Fruit fly (Drosophila melanogaster) whole organism, embryonic: ENCODE data around the gene Pcif1.

Experiments used
- Adf1 ChIP-seq: fragments of 200-800 bp; sonication (Bioruptor generic); IDR thresholded peaks from 2 replicates; pipeline ENCODE4 v1.3.6; 2022; ENCODE audit warnings: missing biosample characterization, missing genetic modification characterization
- Blimp-1 ChIP-seq: fragments of 200-800 bp; sonication (Bioruptor generic); optimal IDR thresholded peaks from 3 replicates; lab custom pipeline; 2018; ENCODE audit warnings: missing biosample characterization, missing genetic modification characterization, mild to moderate bottlenecking, moderate library complexity, missing genetic modification reagents
- BtbVII ChIP-seq: fragments of 200-800 bp; sonication (Bioruptor generic); optimal IDR thresholded peaks from 3 replicates; lab custom pipeline; 2017; ENCODE audit warnings: missing biosample characterization, mild to moderate bottlenecking, missing genetic modification characterization
- CG10321 ChIP-seq: fragments of 200-800 bp; sonication (Bioruptor generic); IDR thresholded peaks from 2 replicates; pipeline ENCODE4 v1.3.6; 2022; ENCODE audit warnings: missing biosample characterization, missing genetic modification characterization
- CG11093 ChIP-seq: fragments of 200-800 bp; sonication (Bioruptor generic); IDR thresholded peaks from 3 replicates; pipeline ENCODE4 v1.3.6; 2022; ENCODE audit warnings: missing biosample characterization, missing genetic modification characterization
- CG11247 ChIP-seq: fragments of 200-800 bp; sonication (Bioruptor generic); IDR thresholded peaks from 2 replicates; pipeline ENCODE4 v1.3.6; 2022; ENCODE audit warnings: missing biosample characterization, missing genetic modification characterization
- CG14441 ChIP-seq: fragments of 200-800 bp; sonication (Bioruptor generic); IDR thresholded peaks from 2 replicates; pipeline ENCODE4 v1.3.6; 2022; ENCODE audit warnings: missing biosample characterization, missing genetic modification characterization
- CG16863 ChIP-seq: fragments of 200-800 bp; sonication (Bioruptor generic); optimal IDR thresholded peaks from 3 replicates; lab custom pipeline; 2016; ENCODE audit warnings: missing biosample characterization, missing genetic modification characterization
- CG17802 ChIP-seq: fragments of 200-800 bp; sonication (Bioruptor generic); optimal IDR thresholded peaks from 2 replicates; lab custom pipeline; 2018; ENCODE audit warnings: missing biosample characterization, mild to moderate bottlenecking, missing genetic modification characterization, moderate library complexity
- CG2116 ChIP-seq: fragments of 200-800 bp; sonication (Bioruptor generic); optimal IDR thresholded peaks from 3 replicates; lab custom pipeline; 2018; ENCODE audit warnings: missing biosample characterization, mild to moderate bottlenecking, missing genetic modification characterization
- CG2129 ChIP-seq: fragments of 200-800 bp; sonication (Bioruptor generic); IDR thresholded peaks from 2 replicates; pipeline ENCODE4 v1.3.6; 2022; ENCODE audit warnings: missing biosample characterization, missing genetic modification characterization; ENCODE audit not compliant: partially characterized antibody
- CG2678 ChIP-seq: fragments of 200-800 bp; sonication (Bioruptor generic); optimal IDR thresholded peaks from 3 replicates; lab custom pipeline; 2019; ENCODE audit warnings: missing biosample characterization, mild to moderate bottlenecking, missing genetic modification characterization, moderate library complexity
- CG32532 ChIP-seq: fragments of 200-800 bp; sonication (Bioruptor generic); IDR thresholded peaks from 2 replicates; pipeline ENCODE4 v1.3.6; 2022; ENCODE audit warnings: missing biosample characterization, missing genetic modification characterization
- CG3847 ChIP-seq: fragments of 200-800 bp; sonication (Bioruptor generic); IDR thresholded peaks from 2 replicates; pipeline ENCODE4 v1.3.6; 2022; ENCODE audit warnings: missing biosample characterization, missing genetic modification characterization
- CG6683 ChIP-seq: fragments of 200-800 bp; sonication (Bioruptor generic); optimal IDR thresholded peaks from 2 replicates; lab custom pipeline; 2017; ENCODE audit warnings: missing biosample characterization, mild to moderate bottlenecking, missing genetic modification characterization, missing genetic modification reagents
- CG6765 ChIP-seq: fragments of 200-800 bp; sonication (Bioruptor generic); optimal IDR thresholded peaks from 3 replicates; lab custom pipeline; 2017; ENCODE audit warnings: missing biosample characterization, mild to moderate bottlenecking, missing genetic modification characterization
- CG6791 ChIP-seq: fragments of 200-800 bp; sonication (Bioruptor generic); IDR thresholded peaks from 3 replicates; pipeline ENCODE4 v1.3.6; 2022; ENCODE audit warnings: missing biosample characterization, missing genetic modification characterization; ENCODE audit not compliant: partially characterized antibody
- CG8765 ChIP-seq: fragments of 200-800 bp; sonication (Bioruptor generic); IDR thresholded peaks from 2 replicates; pipeline ENCODE4 v1.3.6; 2022; ENCODE audit warnings: missing biosample characterization, missing genetic modification characterization
- CG9797 ChIP-seq: fragments of 200-800 bp; sonication (Bioruptor generic); optimal IDR thresholded peaks from 3 replicates; lab custom pipeline; 2018; ENCODE audit warnings: missing biosample characterization, mild to moderate bottlenecking, missing genetic modification characterization
- D19B ChIP-seq: fragments of 200-800 bp; sonication (Bioruptor generic); optimal IDR thresholded peaks from 2 replicates; lab custom pipeline; 2017; ENCODE audit warnings: missing biosample characterization, mild to moderate bottlenecking, missing genetic modification characterization
- Fer1 ChIP-seq: fragments of 200-800 bp; sonication (Bioruptor generic); optimal IDR thresholded peaks from 2 replicates; lab custom pipeline; 2017; ENCODE audit warnings: missing biosample characterization, mild to moderate bottlenecking, missing genetic modification characterization
- Lim3 ChIP-seq: fragments of 200-800 bp; sonication (Bioruptor generic); IDR thresholded peaks from 2 replicates; pipeline ENCODE4 v1.3.6; 2022; ENCODE audit warnings: missing biosample characterization, missing genetic modification characterization
- Mes4 ChIP-seq: fragments of 200-800 bp; sonication (Bioruptor generic); optimal IDR thresholded peaks from 2 replicates; lab custom pipeline; 2016; ENCODE audit warnings: missing biosample characterization, missing genetic modification characterization
- Rfx ChIP-seq: fragments of 200-800 bp; sonication (Bioruptor generic); IDR thresholded peaks from 2 replicates; pipeline ENCODE4 v1.3.6; 2022; ENCODE audit warnings: missing biosample characterization, missing genetic modification characterization
- Scr ChIP-seq: fragments of 200-800 bp; sonication (Bioruptor generic); IDR thresholded peaks from 2 replicates; pipeline ENCODE4 v1.3.6; 2022; ENCODE audit warnings: missing biosample characterization, missing genetic modification characterization; ENCODE audit not compliant: partially characterized antibody
- Sry-β ChIP-seq: fragments of 200-800 bp; sonication (Bioruptor generic); optimal IDR thresholded peaks from 2 replicates; lab custom pipeline; 2018; ENCODE audit warnings: missing biosample characterization, mild to moderate bottlenecking, missing genetic modification characterization, moderate library complexity
- Sry-δ ChIP-seq: fragments of 200-800 bp; sonication (Bioruptor generic); optimal IDR thresholded peaks from 2 replicates; lab custom pipeline; 2016; ENCODE audit warnings: missing biosample characterization, missing genetic modification characterization
- Trl ChIP-seq, 3 experiments: fragments of >200 bp in 2 of 3; fragments of 200-800 bp in 1 of 3; sonication (Bioruptor generic) in 1 of 3; optimal IDR thresholded peaks; 2 replicates in 1 of 3; 3 replicates in 2 of 3; lab custom pipeline; 2016 to 2017; ENCODE audit warnings: missing biosample characterization in 1 of 3, missing genetic modification characterization in 1 of 3
- amos ChIP-seq: fragments of 200-800 bp; sonication (Bioruptor generic); IDR thresholded peaks from 2 replicates; pipeline ENCODE4 v1.3.6; 2022; ENCODE audit warnings: missing biosample characterization, missing genetic modification characterization; ENCODE audit not compliant: partially characterized antibody
- ato ChIP-seq: fragments of 200-800 bp; sonication (Bioruptor generic); IDR thresholded peaks from 2 replicates; pipeline ENCODE4 v1.3.6; 2022; ENCODE audit warnings: missing biosample characterization, missing genetic modification characterization; ENCODE audit not compliant: partially characterized antibody
- bab2 ChIP-seq: fragments of 200-800 bp; sonication (Bioruptor generic); optimal IDR thresholded peaks from 2 replicates; lab custom pipeline; 2016; ENCODE audit warnings: missing biosample characterization, missing genetic modification characterization
- cas ChIP-seq: fragments of 200-800 bp; sonication (Bioruptor generic); IDR thresholded peaks from 2 replicates; pipeline ENCODE4 v1.3.6; 2022; ENCODE audit warnings: missing biosample characterization, missing genetic modification characterization
- dmrt99B ChIP-seq: fragments of 200-800 bp; sonication (Bioruptor generic); optimal IDR thresholded peaks from 2 replicates; lab custom pipeline; 2018; ENCODE audit warnings: missing biosample characterization, mild to moderate bottlenecking, missing genetic modification characterization, moderate library complexity
- fd3F ChIP-seq: fragments of 200-800 bp; sonication (Bioruptor generic); optimal IDR thresholded peaks from 2 replicates; lab custom pipeline; 2018; ENCODE audit warnings: missing biosample characterization, mild to moderate bottlenecking, missing genetic modification characterization, moderate library complexity
- gsb ChIP-seq: fragments of 200-800 bp; sonication (Bioruptor generic); IDR thresholded peaks from 2 replicates; pipeline ENCODE4 v1.3.6; 2022; ENCODE audit warnings: missing biosample characterization, missing genetic modification characterization
- ham ChIP-seq: fragments of 200-800 bp; sonication (Bioruptor generic); IDR thresholded peaks from 2 replicates; pipeline ENCODE4 v1.3.6; 2022; ENCODE audit warnings: missing biosample characterization, missing genetic modification characterization
- lab ChIP-seq: fragments of 200-800 bp; sonication (Bioruptor generic); optimal IDR thresholded peaks from 3 replicates; lab custom pipeline; 2017; ENCODE audit warnings: missing biosample characterization, missing genetic modification characterization, mild to moderate bottlenecking, moderate library complexity, missing genetic modification reagents
- lov ChIP-seq, 2 experiments: fragments of 200-800 bp in 1 of 2; fragments of >200 bp in 1 of 2; sonication (Bioruptor generic) in 1 of 2; IDR thresholded peaks in 1 of 2; optimal IDR thresholded peaks in 1 of 2; 2 replicates in 1 of 2; 3 replicates in 1 of 2; pipeline versions ENCODE4 v1.3.6 to Lab custom; 2017 to 2022; ENCODE audit warnings: missing biosample characterization in 1 of 2, missing genetic modification characterization in 1 of 2
- oc ChIP-seq: fragments of 200-800 bp; sonication (Bioruptor generic); optimal IDR thresholded peaks from 2 replicates; lab custom pipeline; 2018; ENCODE audit warnings: missing biosample characterization, mild to moderate bottlenecking, missing genetic modification characterization, moderate library complexity
- org-1 ChIP-seq: fragments of 200-800 bp; sonication (Bioruptor generic); optimal IDR thresholded peaks from 2 replicates; lab custom pipeline; 2017; ENCODE audit warnings: missing biosample characterization, missing genetic modification characterization
- pfk ChIP-seq: fragments of 200-800 bp; sonication (Bioruptor generic); optimal IDR thresholded peaks from 2 replicates; lab custom pipeline; 2018; ENCODE audit warnings: missing biosample characterization, mild to moderate bottlenecking, missing genetic modification characterization, moderate library complexity
- pum ChIP-seq: fragments of 200-800 bp; sonication (Bioruptor generic); optimal IDR thresholded peaks from 2 replicates; lab custom pipeline; 2016; ENCODE audit warnings: missing biosample characterization, missing genetic modification characterization
- scrt ChIP-seq: fragments of 200-800 bp; sonication (Bioruptor generic); optimal IDR thresholded peaks from 2 replicates; lab custom pipeline; 2018; ENCODE audit warnings: missing biosample characterization, mild to moderate bottlenecking, missing genetic modification characterization, moderate library complexity
- stc ChIP-seq: fragments of 200-800 bp; sonication (Bioruptor generic); IDR thresholded peaks from 2 replicates; pipeline ENCODE4 v1.3.6; 2022; ENCODE audit warnings: missing biosample characterization, missing genetic modification characterization
- tna ChIP-seq: fragments of 200-800 bp; sonication (Bioruptor generic); IDR thresholded peaks from 2 replicates; pipeline ENCODE4 v1.3.6; 2022; ENCODE audit warnings: missing biosample characterization, missing genetic modification characterization; ENCODE audit not compliant: partially characterized antibody
- ttk ChIP-seq: fragments of 200-800 bp; sonication (Bioruptor generic); IDR thresholded peaks from 2 replicates; pipeline ENCODE4 v2.1.2; 2022; ENCODE audit warnings: missing biosample characterization, missing genetic modification characterization
- vvl ChIP-seq: fragments of 200-800 bp; sonication (Bioruptor generic); IDR thresholded peaks from 2 replicates; pipeline ENCODE4 v1.3.6; 2022; ENCODE audit warnings: missing biosample characterization, missing genetic modification characterization
- zen2 ChIP-seq: fragments of 200-800 bp; sonication (Bioruptor generic); IDR thresholded peaks from 3 replicates; pipeline ENCODE4 v1.3.6; 2022; ENCODE audit warnings: missing biosample characterization, missing genetic modification characterization; ENCODE audit not compliant: partially characterized antibody

Gene Pcif1

DNA sequence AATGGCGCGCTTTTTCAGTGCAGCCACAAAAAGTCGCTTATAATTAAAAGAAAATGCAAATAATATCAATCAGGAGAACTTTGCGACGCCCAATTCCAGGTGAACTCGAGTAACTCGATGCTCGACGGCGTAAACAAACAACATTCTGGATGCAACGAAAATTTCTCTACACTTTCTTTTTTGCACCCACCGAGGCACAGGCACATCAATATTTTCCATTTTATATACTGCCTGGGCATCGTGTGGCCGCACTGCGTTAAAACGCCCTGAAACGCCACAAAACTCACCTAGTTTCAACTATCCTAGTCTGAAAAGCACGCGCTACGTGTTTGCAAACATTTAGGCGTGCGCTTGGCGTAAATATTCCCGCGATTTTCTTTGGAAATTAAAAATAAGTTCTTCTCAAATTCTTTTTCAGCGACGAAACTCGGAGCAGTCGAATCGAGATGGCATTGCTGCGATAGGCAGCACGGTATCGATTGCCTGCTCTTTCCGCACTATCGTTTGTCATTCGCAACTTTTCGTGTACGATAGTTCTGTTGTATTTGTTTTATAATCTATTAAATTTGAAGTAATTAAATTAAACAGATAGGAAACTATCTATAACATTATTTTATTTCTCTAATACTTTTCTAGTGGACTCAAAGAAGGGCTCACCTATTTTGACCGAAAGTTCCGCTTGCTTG lies at the start of gene Pcif1 (continued):
- no peak for TF ChIP-seq lov (optimal IDR thresholded peaks at IDR 0.05; lab: Kevin White, UChicago)
- TF ChIP-seq lov (GFP tag; IDR thresholded peaks at IDR 0.05; lab: Robert Waterston, UW) = no peak
- TF ChIP-seq CG14441 (GFP tag; lab: Robert Waterston, UW) = peak; percentile 28; the same call in 1 of the 2 replicates
- peak; percentile 39 for TF ChIP-seq Sry-β (GFP tag; lab: Kevin White, UChicago)
- peak; percentile 100 for TF ChIP-seq CG6791 (GFP tag; lab: Robert Waterston, UW)
- no peak for TF ChIP-seq fd3F (GFP tag; lab: Kevin White, UChicago)
- TF ChIP-seq CG9797 (GFP tag; lab: Kevin White, UChicago) = peak; percentile 52
- TF ChIP-seq scrt (GFP tag; lab: Kevin White, UChicago) = no peak
- TF ChIP-seq Lim3 = no peak
- no peak for TF ChIP-seq CG6683 (GFP tag; lab: Kevin White, UChicago)
- TF ChIP-seq ttk = no peak
- TF ChIP-seq Rfx (GFP tag; lab: Robert Waterston, UW) = peak; percentile 54
- no peak for TF ChIP-seq lab (GFP tag; lab: Kevin White, UChicago)
- TF ChIP-seq cas = 0 out of 2 replicates have a peak, but pooled peaks have one; percentile 31
- TF ChIP-seq Adf1 (GFP tag; lab: Robert Waterston, UW) = peak; percentile 15; the same call in 1 of the 2 replicates
- TF ChIP-seq D19B (GFP tag; lab: Kevin White, UChicago) = no peak
- peak; percentile 99 for TF ChIP-seq zen2 (GFP tag; lab: Robert Waterston, UW)
- no peak for TF ChIP-seq CG6765 (GFP tag; lab: Kevin White, UChicago)
- TF ChIP-seq amos = peak; percentile 100
- TF ChIP-seq CG2116 (GFP tag; lab: Kevin White, UChicago) = peak; percentile 78
- no peak for TF ChIP-seq org-1 (GFP tag; lab: Kevin White, UChicago)
- no peak for TF ChIP-seq CG11093 (GFP tag; lab: Robert Waterston, UW)
- TF ChIP-seq CG16863 (GFP tag; lab: Kevin White, UChicago) = no peak
- TF ChIP-seq ato (GFP tag; lab: Robert Waterston, UW) = peak; percentile 99
- TF ChIP-seq ham (GFP tag; lab: Robert Waterston, UW) = no peak
- TF ChIP-seq oc (tag; lab: Kevin White, UChicago) = no peak
- TF ChIP-seq CG2678 (tag; lab: Kevin White, UChicago) = no peak
- peak; percentile 16; the same call in 1 of the 2 replicates for TF ChIP-seq CG32532 (GFP tag; lab: Robert Waterston, UW)
- no peak for TF ChIP-seq CG3847 (GFP tag; lab: Robert Waterston, UW)
- no peak for TF ChIP-seq bab2
- TF ChIP-seq Blimp-1 (GFP tag; lab: Kevin White, UChicago) = no peak
- no peak for TF ChIP-seq pfk (GFP tag; lab: Kevin White, UChicago)
- no peak for TF ChIP-seq Fer1
- no peak for TF ChIP-seq CG17802 (tag; lab: Kevin White, UChicago)
- TF ChIP-seq CG10321 (GFP tag; lab: Robert Waterston, UW) = no peak
- TF ChIP-seq tna (GFP tag; lab: Robert Waterston, UW) = peak; percentile 99
- TF ChIP-seq stc (GFP tag; lab: Robert Waterston, UW) = no peak
- no peak for TF ChIP-seq Mes4 (GFP tag; lab: Kevin White, UChicago)
- TF ChIP-seq CG2129 (GFP tag; lab: Robert Waterston, UW) = peak; percentile 98
- no peak for TF ChIP-seq pum (GFP tag; lab: Kevin White, UChicago)
- TF ChIP-seq dmrt99B (tag; lab: Kevin White, UChicago) = no peak
- no peak for TF ChIP-seq BtbVII (GFP tag; lab: Kevin White, UChicago)
- TF ChIP-seq gsb = no peak
- 0 out of 2 replicates have a peak, but pooled peaks have one; percentile 9 for TF ChIP-seq CG8765 (GFP tag; lab: Robert Waterston, UW)
- TF ChIP-seq vvl (GFP tag; lab: Robert Waterston, UW) = peak; percentile 20; the same call in 1 of the 2 replicates
- peak; percentile 99 for TF ChIP-seq Scr
- no peak for TF ChIP-seq Trl (optimal IDR thresholded peaks at IDR 0.05; lab: Kevin White, UChicago)
- TF ChIP-seq Trl (GFP tag; optimal IDR thresholded peaks at IDR 0.05; lab: Kevin White, UChicago) = no peak
- peak; percentile 95 for TF ChIP-seq Sry-δ (GFP tag; lab: Kevin White, UChicago)
- TF ChIP-seq CG11247 (GFP tag; lab: Robert Waterston, UW) = no peak
